Worm (Caenorhabditis elegans) whole organism, L2 larva: ENCODE data around the gene nhr-118.

Experiments used
- ZK546.5 ChIP-seq: sonication (generic microtip); optimal IDR thresholded peaks from 2 replicates; lab custom pipeline; 2017; ENCODE audit warnings: missing biosample characterization, missing genetic modification characterization
- alr-1 ChIP-seq: fragments of 150-350 bp; optimal IDR thresholded peaks from 2 replicates; lab custom pipeline; 2014; ENCODE audit warnings: missing biosample characterization, missing genetic modification characterization
- mdl-1 ChIP-seq, 2 experiments: fragments of 150-350 bp in 1 of 2; sonication (generic microtip) in 1 of 2; optimal IDR thresholded peaks; 2 replicates each; lab custom pipeline; 2017; ENCODE audit warnings: missing biosample characterization in 2 of 2, missing genetic modification characterization in 2 of 2
- nhr-237 ChIP-seq: fragments of 150-350 bp; optimal IDR thresholded peaks from 2 replicates; lab custom pipeline; 2014; ENCODE audit warnings: missing biosample characterization, missing genetic modification characterization
- snpc-4 ChIP-seq: fragments of 150-350 bp; optimal IDR thresholded peaks from 2 replicates; lab custom pipeline; 2014; ENCODE audit warnings: missing biosample characterization, missing genetic modification characterization
- unc-62 ChIP-seq: fragments of 150-350 bp; optimal IDR thresholded peaks from 2 replicates; lab custom pipeline; 2014; ENCODE audit warnings: missing biosample characterization, missing genetic modification reagents, missing genetic modification characterization
- ztf-11 ChIP-seq: sonication (generic microtip); optimal IDR thresholded peaks from 2 replicates; lab custom pipeline; 2017; ENCODE audit warnings: missing biosample characterization, missing genetic modification characterization
- ztf-4 ChIP-seq: fragments of 150-350 bp; optimal IDR thresholded peaks from 2 replicates; lab custom pipeline; 2014; ENCODE audit warnings: missing biosample characterization, missing genetic modification characterization

- TF ChIP-seq mdl-1 (tag; optimal IDR thresholded peaks at IDR 0.05; lab: Kevin White, UChicago) (no peak), ZK546.5 (tag; lab: Kevin White, UChicago) (no peak), ztf-4 (no peak), unc-62 (GFP tag; lab: Kevin White, UChicago) (no peak), snpc-4 (tag; lab: Kevin White, UChicago) (no peak), ztf-11 (tag; lab: Kevin White, UChicago) (no peak), nhr-237 (tag; lab: Kevin White, UChicago) (no peak), alr-1 (no peak)
These were observed 13.9 kb downstream of the nhr-118 start, which contains the start of gene skr-14 for ce11 chrV:4421475-4421874.
